Fruit fly (Drosophila melanogaster) whole organism, pupa: ENCODE data around the gene TyrRS.

ENCODE experiments used
- CG10348 ChIP-seq: fragments of 200-800 bp; sonication (Bioruptor generic); IDR thresholded peaks from 2 replicates; pipeline ENCODE4 v1.3.6; 2022; ENCODE audit warnings: missing biosample characterization, missing genetic modification characterization
- CG13204 ChIP-seq: fragments of 200-800 bp; sonication (Bioruptor generic); optimal IDR thresholded peaks from 2 replicates; lab custom pipeline; 2018; ENCODE audit warnings: missing biosample characterization, mild to moderate bottlenecking, missing genetic modification characterization, moderate library complexity
- CG14655 ChIP-seq: fragments of 200-800 bp; sonication (Bioruptor generic); optimal IDR thresholded peaks from 3 replicates; lab custom pipeline; 2017; ENCODE audit warnings: mild to moderate bottlenecking, missing biosample characterization, missing genetic modification reagents, missing genetic modification characterization
- CG15710 ChIP-seq: fragments of 200-800 bp; sonication (Bioruptor generic); optimal IDR thresholded peaks from 2 replicates; lab custom pipeline; 2018; ENCODE audit warnings: missing biosample characterization, mild to moderate bottlenecking, missing genetic modification characterization, moderate library complexity
- CG17806 ChIP-seq: fragments of 200-800 bp; sonication (Bioruptor generic); optimal IDR thresholded peaks from 2 replicates; lab custom pipeline; 2018; ENCODE audit warnings: missing biosample characterization, mild to moderate bottlenecking, missing genetic modification characterization, moderate library complexity
- CG32121 ChIP-seq: fragments of 200-800 bp; sonication (Bioruptor generic); IDR thresholded peaks from 2 replicates; pipeline ENCODE4 v1.3.6; 2022; ENCODE audit warnings: missing biosample characterization, missing genetic modification characterization
- CG34367 ChIP-seq: fragments of 200-800 bp; sonication (Bioruptor generic); optimal IDR thresholded peaks from 2 replicates; lab custom pipeline; 2018; ENCODE audit warnings: missing biosample characterization, mild to moderate bottlenecking, missing genetic modification characterization
- Ets98B ChIP-seq: fragments of 200-800 bp; sonication (Bioruptor generic); IDR thresholded peaks from 2 replicates; pipeline ENCODE4 v1.3.6; 2022; ENCODE audit warnings: missing biosample characterization, missing genetic modification characterization
- Pif1B ChIP-seq: fragments of 200-800 bp; sonication (Bioruptor generic); optimal IDR thresholded peaks from 3 replicates; lab custom pipeline; 2016; ENCODE audit warnings: missing biosample characterization, missing genetic modification characterization
- fd96Ca ChIP-seq: fragments of 200-800 bp; sonication (Bioruptor generic); IDR thresholded peaks from 3 replicates; pipeline ENCODE4 v1.3.6; 2022; ENCODE audit warnings: missing biosample characterization, missing genetic modification characterization
- gl ChIP-seq: fragments of 200-800 bp; sonication (Bioruptor generic); optimal IDR thresholded peaks from 2 replicates; lab custom pipeline; 2018; ENCODE audit warnings: missing biosample characterization, mild to moderate bottlenecking, missing genetic modification characterization
- rn ChIP-seq: fragments of 200-800 bp; sonication (Bioruptor generic); IDR thresholded peaks from 2 replicates; pipeline ENCODE4 v1.3.6; 2022; ENCODE audit warnings: missing biosample characterization, missing genetic modification characterization

- no peak for TF ChIP-seq Ets98B (GFP tag; lab: Robert Waterston, UW)
- TF ChIP-seq CG17806 (tag; lab: Kevin White, UChicago) = no peak
- no peak for TF ChIP-seq Pif1B (GFP tag; lab: Kevin White, UChicago)
- TF ChIP-seq rn = no peak
- TF ChIP-seq CG14655 (GFP tag; lab: Kevin White, UChicago) = no peak
- TF ChIP-seq CG13204 (GFP tag; lab: Kevin White, UChicago) = no peak
- no peak for TF ChIP-seq CG32121 (GFP tag; lab: Robert Waterston, UW)
- TF ChIP-seq gl (tag; lab: Kevin White, UChicago) = no peak
- no peak for TF ChIP-seq fd96Ca
- no peak for TF ChIP-seq CG10348 (GFP tag; lab: Robert Waterston, UW)
- no peak for TF ChIP-seq CG15710 (tag; lab: Kevin White, UChicago)
- TF ChIP-seq CG34367 (tag; lab: Kevin White, UChicago) = no peak
These were observed 6.6 kb downstream of the TyrRS start, which contains the start of gene Serinc for dm6 chr3L:16412394-16412950.
